Fruit fly (Drosophila melanogaster): ENCODE data around the gene CG42446.

DNA sequence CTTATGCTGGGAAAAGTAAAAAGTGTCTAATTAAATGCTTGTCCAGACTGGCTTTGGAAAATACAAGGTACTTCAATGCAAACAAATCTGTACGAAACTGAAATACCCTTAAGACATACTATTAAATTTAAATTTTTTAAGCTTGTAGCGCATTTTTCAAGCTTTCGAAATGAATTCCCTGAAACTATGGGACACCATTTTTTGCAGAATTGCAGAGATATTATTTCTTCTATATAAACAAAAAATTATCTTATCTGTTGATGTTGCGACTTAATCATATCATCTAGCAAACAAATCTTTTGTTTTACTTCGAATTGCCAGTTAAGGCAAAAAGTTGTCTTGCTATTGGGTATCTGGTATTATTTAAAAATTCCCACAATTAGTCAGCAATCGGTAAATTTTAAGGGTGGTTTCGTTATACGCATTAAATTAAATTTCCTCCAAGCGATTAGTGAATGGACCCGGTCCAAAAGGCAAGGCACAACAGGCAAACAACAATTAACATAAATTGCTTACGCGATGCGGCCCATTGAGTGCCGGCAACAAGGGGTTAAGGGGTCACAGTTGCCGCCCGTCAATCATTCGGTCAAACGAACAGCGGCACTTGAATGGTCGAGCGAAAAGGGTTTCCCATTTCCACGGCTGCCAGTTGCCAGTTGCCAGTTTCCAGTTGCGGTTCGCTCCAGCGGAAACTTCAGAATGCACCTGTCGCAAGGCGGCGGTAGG lies 23.4 kb downstream of the CG42446 start:
- peak; percentile 11 for TF ChIP-seq bab2 (GFP tag; optimal IDR thresholded peaks at IDR 0.05)
- TF ChIP-seq br (optimal IDR thresholded peaks at IDR 0.05) = no peak
- no peak for TF ChIP-seq CG9609 (GFP tag; optimal IDR thresholded peaks at IDR 0.05)
- TF ChIP-seq CG9932 (GFP tag; IDR thresholded peaks at IDR 0.05) = no peak
- no peak for TF ChIP-seq CG7928 (GFP tag; optimal IDR thresholded peaks at IDR 0.05)
- no peak for TF ChIP-seq ab (GFP tag; optimal IDR thresholded peaks at IDR 0.05)
- no peak for TF ChIP-seq jigr1 (GFP tag; IDR thresholded peaks at IDR 0.05)
- TF ChIP-seq Rx (GFP tag; IDR thresholded peaks at IDR 0.05) = no peak
- no peak for TF ChIP-seq da (GFP tag; optimal IDR thresholded peaks at IDR 0.05)
- TF ChIP-seq dm (GFP tag; optimal IDR thresholded peaks at IDR 0.05) = no peak
- no peak for TF ChIP-seq BEAF-32 (GFP tag; optimal IDR thresholded peaks at IDR 0.05)
- no peak for TF ChIP-seq CG8478 (optimal IDR thresholded peaks at IDR 0.05)
- no peak for TF ChIP-seq E2f1 (GFP tag; IDR thresholded peaks at IDR 0.05)
- TF ChIP-seq CG3065 (GFP tag; optimal IDR thresholded peaks at IDR 0.05) = no peak
